Fruit fly (Drosophila melanogaster): Measurements from ENCODE around the gene Tgi.
A peak's percentile ranks its signal among the peaks of the same experiment; 100 is the strongest.

Gene Tgi

dm6 chr3L:13489193-13489752 is 2.7 kb downstream of the Tgi start (continued):
- TF ChIP-seq Pdp1 (GFP tag; optimal IDR thresholded peaks at IDR 0.05) (no peak), sens-2 (GFP tag; IDR thresholded peaks at IDR 0.05) (0 out of 2 replicates have a peak, but pooled peaks have one; percentile 23), CG18262 (tag; optimal IDR thresholded peaks at IDR 0.05) (no peak), jigr1 (GFP tag; IDR thresholded peaks at IDR 0.05) (no peak), B-H1 (GFP tag; IDR thresholded peaks at IDR 0.05) (no peak), BtbVII (GFP tag; optimal IDR thresholded peaks at IDR 0.05) (peak; percentile 12), tna (GFP tag; IDR thresholded peaks at IDR 0.05; ENCODE audit: partially characterized antibody) (no peak), Tbp (GFP tag; optimal IDR thresholded peaks at IDR 0.05) (no peak), tgo (GFP tag; IDR thresholded peaks at IDR 0.05) (no peak), Side (GFP tag; optimal IDR thresholded peaks at IDR 0.05) (no peak), hbn (GFP tag; IDR thresholded peaks at IDR 0.05; ENCODE audit: partially characterized antibody) (no peak), Dbx (GFP tag; IDR thresholded peaks at IDR 0.05) (no peak), pan (optimal IDR thresholded peaks at IDR 0.05) (no peak), pan (GFP tag; optimal IDR thresholded peaks at IDR 0.05 in 1 of 2, IDR thresholded peaks at IDR 0.05 in 1 of 2) (no peak), croc (GFP tag; conservative IDR thresholded peaks at IDR 0.05) (no peak), CG6254 (GFP tag; optimal IDR thresholded peaks at IDR 0.05) (no peak), Hsf (GFP tag; optimal IDR thresholded peaks at IDR 0.05) (no peak), CG13287 (GFP tag; IDR thresholded peaks at IDR 0.05; ENCODE audit: partially characterized antibody) (no peak), CG18011 (GFP tag; optimal IDR thresholded peaks at IDR 0.05) (no peak), CG15696 (tag; optimal IDR thresholded peaks at IDR 0.05) (peak; percentile 8), corto (GFP tag; optimal IDR thresholded peaks at IDR 0.05) (no peak), CG6175 (GFP tag; IDR thresholded peaks at IDR 0.05) (no peak), schlank (tag; optimal IDR thresholded peaks at IDR 0.05) (no peak), nau (GFP tag; optimal IDR thresholded peaks at IDR 0.05) (peak; percentile 52), CG1024 (GFP tag; IDR thresholded peaks at IDR 0.05) (no peak), Myb (GFP tag; optimal IDR thresholded peaks at IDR 0.05) (no peak), Hey (tag; optimal IDR thresholded peaks at IDR 0.05) (no peak), Rx (GFP tag; IDR thresholded peaks at IDR 0.05) (no peak), mirr (GFP tag; optimal IDR thresholded peaks at IDR 0.05) (peak; percentile 83), CG6813 (GFP tag; optimal IDR thresholded peaks at IDR 0.05) (peak; percentile 45), sens (GFP tag) (peak; percentile 68), Med (GFP tag) (peak; percentile 61), Lhr (GFP tag; optimal IDR thresholded peaks at IDR 0.05) (no peak), CG4707 (GFP tag; optimal IDR thresholded peaks at IDR 0.05) (no peak), toy (GFP tag; IDR thresholded peaks at IDR 0.05) (no peak), CG34224 (GFP tag; IDR thresholded peaks at IDR 0.05; ENCODE audit: partially characterized antibody) (no peak), maf-S (GFP tag; optimal IDR thresholded peaks at IDR 0.05) (no peak), gem (tag; optimal IDR thresholded peaks at IDR 0.05) (peak; percentile 2), sd (tag; optimal IDR thresholded peaks at IDR 0.05) (peak; percentile 96), CG14050 (GFP tag; IDR thresholded peaks at IDR 0.05) (no peak), CG9817 (tag; optimal IDR thresholded peaks at IDR 0.05) (no peak), mam (GFP tag; optimal IDR thresholded peaks at IDR 0.05) (no peak), nmo (GFP tag; optimal IDR thresholded peaks at IDR 0.05) (no peak), nerfin-1 (tag; optimal IDR thresholded peaks at IDR 0.05) (no peak), CG6689 (GFP tag; IDR thresholded peaks at IDR 0.05) (no peak)
